Fruit fly (Drosophila melanogaster) whole organism, embryonic: ENCODE results near the gene CG42827.

Source experiments
- ATbp ChIP-seq: fragments of 200-800 bp; sonication (Bioruptor generic); optimal IDR thresholded peaks from 2 replicates; lab custom pipeline; 2017; ENCODE audit warnings: missing biosample characterization, mild to moderate bottlenecking, missing genetic modification characterization, missing genetic modification reagents
- Abd-B ChIP-seq: fragments of 200-800 bp; sonication (Bioruptor generic); optimal IDR thresholded peaks from 2 replicates; lab custom pipeline; 2018; ENCODE audit warnings: missing biosample characterization, mild to moderate bottlenecking, missing genetic modification characterization, moderate library complexity
- CG11247 ChIP-seq: fragments of 200-800 bp; sonication (Bioruptor generic); IDR thresholded peaks from 2 replicates; pipeline ENCODE4 v1.3.6; 2022; ENCODE audit warnings: missing biosample characterization, missing genetic modification characterization
- CG12942 ChIP-seq: fragments of 200-800 bp; sonication (Bioruptor generic); optimal IDR thresholded peaks from 3 replicates; lab custom pipeline; 2016; ENCODE audit warnings: missing biosample characterization, missing genetic modification characterization
- CG14014 ChIP-seq: fragments of 200-800 bp; sonication (Bioruptor generic); IDR thresholded peaks from 2 replicates; pipeline ENCODE4 v1.3.6; 2022; ENCODE audit warnings: missing biosample characterization, missing genetic modification characterization
- CG14965 ChIP-seq: fragments of 200-800 bp; sonication (Bioruptor generic); optimal IDR thresholded peaks from 2 replicates; lab custom pipeline; 2016; ENCODE audit warnings: missing biosample characterization, missing genetic modification characterization, borderline replicate concordance
- CG16863 ChIP-seq: fragments of 200-800 bp; sonication (Bioruptor generic); optimal IDR thresholded peaks from 3 replicates; lab custom pipeline; 2016; ENCODE audit warnings: missing biosample characterization, missing genetic modification characterization
- CG17612 ChIP-seq: fragments of 200-800 bp; sonication (Bioruptor generic); IDR thresholded peaks from 2 replicates; pipeline ENCODE4 v1.3.6; 2022; ENCODE audit warnings: missing biosample characterization, missing genetic modification characterization
- CG2889 ChIP-seq: fragments of 200-800 bp; sonication (Bioruptor generic); IDR thresholded peaks from 3 replicates; pipeline ENCODE4 v1.3.6; 2022; ENCODE audit warnings: missing biosample characterization, missing genetic modification characterization
- CG30020 ChIP-seq: fragments of 200-800 bp; optimal IDR thresholded peaks from 2 replicates; lab custom pipeline; 2019; ENCODE audit warnings: missing biosample characterization, mild to moderate bottlenecking, missing genetic modification characterization, moderate library complexity
- CG34224 ChIP-seq: fragments of 200-800 bp; sonication (Bioruptor generic); IDR thresholded peaks from 3 replicates; pipeline ENCODE4 v1.3.6; 2022; ENCODE audit warnings: missing biosample characterization, missing genetic modification characterization; ENCODE audit not compliant: partially characterized antibody
- CG34422 ChIP-seq: fragments of 200-800 bp; sonication (Bioruptor generic); IDR thresholded peaks from 3 replicates; pipeline ENCODE4 v1.3.6; 2022; ENCODE audit warnings: missing biosample characterization, missing genetic modification characterization
- CG3726 ChIP-seq: fragments of 200-800 bp; sonication (Bioruptor generic); IDR thresholded peaks from 3 replicates; pipeline ENCODE4, ENCODE4 v1.3.6; 2022; ENCODE audit warnings: missing biosample characterization, missing genetic modification characterization
- CG3838 ChIP-seq: fragments of 200-800 bp; sonication (Bioruptor generic); optimal IDR thresholded peaks from 3 replicates; lab custom pipeline; 2016; ENCODE audit warnings: missing biosample characterization, missing genetic modification characterization
- CG4404 ChIP-seq: fragments of 200-800 bp; sonication (Bioruptor generic); IDR thresholded peaks from 2 replicates; pipeline ENCODE4 v1.3.6; 2022; ENCODE audit warnings: missing biosample characterization, missing genetic modification characterization
- CG7372 ChIP-seq: fragments of 200-800 bp; sonication (Bioruptor generic); IDR thresholded peaks from 2 replicates; pipeline ENCODE4 v1.3.6; 2022; ENCODE audit warnings: missing biosample characterization, missing genetic modification characterization
- CG8089 ChIP-seq: fragments of 200-800 bp; sonication (Bioruptor generic); optimal IDR thresholded peaks from 3 replicates; lab custom pipeline; 2016; ENCODE audit warnings: missing biosample characterization, missing genetic modification characterization
- CoRest ChIP-seq: fragments of 200-800 bp; sonication (Bioruptor generic); optimal IDR thresholded peaks from 3 replicates; lab custom pipeline; 2018; ENCODE audit warnings: missing biosample characterization, mild to moderate bottlenecking, missing genetic modification characterization, moderate library complexity
- Eip74EF ChIP-seq, 2 experiments: fragments of 200-800 bp in 1 of 2; fragments of >200 bp in 1 of 2; sonication (Bioruptor generic) in 1 of 2; optimal IDR thresholded peaks; 2 replicates each; lab custom pipeline; 2017 to 2019; ENCODE audit warnings: missing biosample characterization in 2 of 2, missing genetic modification characterization in 2 of 2, mild to moderate bottlenecking in 1 of 2, moderate library complexity in 1 of 2
- Gug ChIP-seq: fragments of 200-800 bp; sonication (Bioruptor generic); IDR thresholded peaks from 4 replicates; pipeline ENCODE4 v1.3.6; 2022; ENCODE audit warnings: missing biosample characterization, missing genetic modification characterization
- HmgD ChIP-seq: fragments of 200-800 bp; sonication (Bioruptor generic); optimal IDR thresholded peaks from 3 replicates; lab custom pipeline; 2016; ENCODE audit warnings: missing biosample characterization, missing genetic modification characterization
- Mad ChIP-seq: fragments of 200-800 bp; sonication (Bioruptor generic); optimal IDR thresholded peaks from 2 replicates; lab custom pipeline; 2016; ENCODE audit warnings: missing biosample characterization, missing genetic modification characterization
- Myb ChIP-seq: fragments of 200-800 bp; sonication (Bioruptor generic); optimal IDR thresholded peaks from 2 replicates; lab custom pipeline; 2016; ENCODE audit warnings: missing biosample characterization, missing genetic modification characterization
- NfI ChIP-seq: fragments of 200-800 bp; sonication (Bioruptor generic); optimal IDR thresholded peaks from 3 replicates; lab custom pipeline; 2018; ENCODE audit warnings: missing biosample characterization, mild to moderate bottlenecking, missing genetic modification characterization, moderate library complexity
- Ssrp ChIP-seq: fragments of 200-800 bp; sonication (Bioruptor generic); optimal IDR thresholded peaks from 2 replicates; lab custom pipeline; 2018; ENCODE audit warnings: missing biosample characterization, mild to moderate bottlenecking, missing genetic modification characterization, moderate library complexity
- Tbp ChIP-seq: fragments of >200 bp; optimal IDR thresholded peaks from 2 replicates; lab custom pipeline; 2018; ENCODE audit warnings: missing biosample characterization, missing genetic modification characterization
- Vsx1 ChIP-seq: fragments of 200-800 bp; sonication (Bioruptor generic); optimal IDR thresholded peaks from 2 replicates; lab custom pipeline; 2017; ENCODE audit warnings: missing biosample characterization, mild to moderate bottlenecking, missing genetic modification characterization, missing genetic modification reagents
- ash1 ChIP-seq: fragments of 200-800 bp; sonication (Bioruptor generic); optimal IDR thresholded peaks from 2 replicates; lab custom pipeline; 2018; ENCODE audit warnings: missing biosample characterization, mild to moderate bottlenecking, missing genetic modification characterization
- ato ChIP-seq: fragments of 200-800 bp; sonication (Bioruptor generic); IDR thresholded peaks from 2 replicates; pipeline ENCODE4 v1.3.6; 2022; ENCODE audit warnings: missing biosample characterization, missing genetic modification characterization; ENCODE audit not compliant: partially characterized antibody
- cato ChIP-seq: fragments of 200-800 bp; sonication (Bioruptor generic); optimal IDR thresholded peaks from 2 replicates; lab custom pipeline; 2016; ENCODE audit warnings: missing biosample characterization, missing genetic modification characterization, borderline replicate concordance
- ci ChIP-seq: fragments of 200-800 bp; sonication (Bioruptor generic); IDR thresholded peaks from 3 replicates; pipeline ENCODE4 v1.3.6; 2022; ENCODE audit warnings: missing biosample characterization, missing genetic modification characterization
- croc ChIP-seq: fragments of 200-800 bp; sonication (Bioruptor generic); conservative IDR thresholded peaks from 3 replicates; pipeline ENCODE4 v1.3.6; 2022; ENCODE audit warnings: missing biosample characterization, missing genetic modification characterization
- gsb-n ChIP-seq: fragments of 200-800 bp; sonication (Bioruptor generic); optimal IDR thresholded peaks from 3 replicates; lab custom pipeline; 2018; ENCODE audit warnings: missing biosample characterization, mild to moderate bottlenecking, missing genetic modification characterization
- gt ChIP-seq: fragments of 200-800 bp; sonication (Bioruptor generic); IDR thresholded peaks from 2 replicates; pipeline ENCODE4 v1.3.6; 2022; ENCODE audit warnings: missing biosample characterization, missing genetic modification characterization
- jigr1 ChIP-seq: fragments of 200-800 bp; sonication (Bioruptor generic); IDR thresholded peaks from 3 replicates; pipeline ENCODE4 v1.3.6; 2022; ENCODE audit warnings: missing biosample characterization, missing genetic modification characterization
- lov ChIP-seq, 2 experiments: fragments of 200-800 bp in 1 of 2; fragments of >200 bp in 1 of 2; sonication (Bioruptor generic) in 1 of 2; IDR thresholded peaks in 1 of 2; optimal IDR thresholded peaks in 1 of 2; 2 replicates in 1 of 2; 3 replicates in 1 of 2; pipeline versions ENCODE4 v1.3.6 to Lab custom; 2017 to 2022; ENCODE audit warnings: missing biosample characterization in 1 of 2, missing genetic modification characterization in 1 of 2
- luna ChIP-seq: fragments of 200-800 bp; sonication (Bioruptor generic); optimal IDR thresholded peaks from 2 replicates; lab custom pipeline; 2016; ENCODE audit warnings: missing biosample characterization, missing genetic modification characterization
- mam ChIP-seq: fragments of 200-800 bp; sonication (Bioruptor generic); optimal IDR thresholded peaks from 3 replicates; lab custom pipeline; 2016; ENCODE audit warnings: missing biosample characterization, missing genetic modification characterization
- nau ChIP-seq: fragments of 200-800 bp; sonication (Bioruptor generic); optimal IDR thresholded peaks from 3 replicates; lab custom pipeline; 2017; ENCODE audit warnings: missing biosample characterization, mild to moderate bottlenecking, missing genetic modification characterization, missing genetic modification reagents
- pita ChIP-seq: fragments of 200-800 bp; sonication (Bioruptor generic); optimal IDR thresholded peaks from 2 replicates; lab custom pipeline; 2017; ENCODE audit warnings: missing biosample characterization, mild to moderate bottlenecking, missing genetic modification characterization
- pnt ChIP-seq: fragments of 200-800 bp; sonication (Bioruptor generic); optimal IDR thresholded peaks from 3 replicates; lab custom pipeline; 2016; ENCODE audit warnings: missing biosample characterization, missing genetic modification characterization
- pum ChIP-seq: fragments of 200-800 bp; sonication (Bioruptor generic); optimal IDR thresholded peaks from 2 replicates; lab custom pipeline; 2016; ENCODE audit warnings: missing biosample characterization, missing genetic modification characterization
- salm ChIP-seq: fragments of 200-800 bp; sonication (Bioruptor generic); optimal IDR thresholded peaks from 2 replicates; lab custom pipeline; 2018; ENCODE audit warnings: missing biosample characterization, mild to moderate bottlenecking, missing genetic modification characterization
- sd ChIP-seq: fragments of 200-800 bp; sonication (Bioruptor generic); optimal IDR thresholded peaks from 3 replicates; lab custom pipeline; 2018; ENCODE audit warnings: missing biosample characterization, mild to moderate bottlenecking, missing genetic modification characterization, moderate library complexity
- trem ChIP-seq: fragments of 200-800 bp; optimal IDR thresholded peaks from 3 replicates; lab custom pipeline; 2019; ENCODE audit warnings: missing biosample characterization, mild to moderate bottlenecking, missing genetic modification characterization, moderate library complexity
- trh ChIP-seq: fragments of 200-800 bp; sonication (Bioruptor generic); optimal IDR thresholded peaks from 2 replicates; lab custom pipeline; 2016; ENCODE audit warnings: missing biosample characterization, missing genetic modification characterization
- vfl ChIP-seq: fragments of 200-800 bp; sonication (Bioruptor generic); optimal IDR thresholded peaks from 2 replicates; lab custom pipeline; 2016; ENCODE audit warnings: missing biosample characterization, missing genetic modification characterization
- zfh2 ChIP-seq: fragments of 200-800 bp; sonication (Bioruptor generic); optimal IDR thresholded peaks from 2 replicates; lab custom pipeline; 2016; ENCODE audit warnings: missing biosample characterization, missing genetic modification characterization

The CG42827 gene

DNA sequence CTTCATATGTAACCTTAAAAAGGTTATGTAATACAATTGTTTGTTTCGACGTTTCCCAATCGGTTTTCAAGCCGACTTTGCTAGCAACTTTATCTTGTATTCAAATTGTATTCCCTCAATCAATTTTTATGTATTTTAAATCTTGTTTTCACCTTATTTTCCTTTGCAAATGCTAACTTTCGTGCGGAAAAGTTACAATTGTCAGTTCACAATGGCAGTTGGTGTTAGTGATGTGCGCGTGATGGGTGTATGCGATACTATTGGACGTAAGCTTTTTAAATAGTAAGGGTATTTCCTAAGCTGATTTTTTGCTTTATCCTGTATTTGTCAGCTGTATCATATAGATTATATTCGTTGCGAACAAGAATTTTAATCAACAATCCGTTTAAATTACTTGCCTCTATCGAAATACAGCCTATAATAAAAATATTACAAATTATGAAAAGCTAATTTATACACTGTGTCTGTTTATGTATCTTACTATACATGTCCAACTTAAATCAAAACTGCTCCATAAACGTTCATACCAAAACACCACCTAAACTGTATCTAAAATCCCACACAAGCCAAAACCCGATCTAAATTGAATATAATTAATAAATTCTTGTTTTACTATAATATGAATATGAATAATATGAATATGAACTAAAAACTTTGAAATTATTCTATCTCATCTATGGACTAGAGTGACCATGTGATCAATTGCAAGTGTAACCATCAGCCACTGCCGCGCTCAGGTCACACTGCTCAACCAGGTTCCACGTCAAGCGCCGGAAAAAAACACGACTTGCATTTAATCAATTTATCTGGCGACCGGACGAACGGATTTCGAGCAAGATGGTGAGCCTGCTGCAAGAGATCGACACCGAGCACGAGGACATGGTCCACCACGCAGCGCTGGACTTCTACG, 16.6 kb upstream of the CG42827 start, which contains the start of the genes ATPsynCF6 and Sec13 (continued):
- peak; percentile 38 for TF ChIP-seq Ssrp (tag; lab: Kevin White, UChicago)
- TF ChIP-seq CG3838 (GFP tag; lab: Kevin White, UChicago), result no peak
- peak; percentile 60 for TF ChIP-seq ci (GFP tag; lab: Robert Waterston, UW)
- peak; percentile 62 for TF ChIP-seq Abd-B
- peak; percentile 65 for TF ChIP-seq CG11247
- TF ChIP-seq CG34224 (GFP tag; lab: Robert Waterston, UW), result peak; percentile 82
- peak; percentile 7 for TF ChIP-seq CG12942 (GFP tag; lab: Kevin White, UChicago)
- 0 out of 3 replicates have a peak, but pooled peaks have one; percentile 9 for TF ChIP-seq CG2889 (GFP tag; lab: Robert Waterston, UW)
- TF ChIP-seq luna (GFP tag; lab: Kevin White, UChicago), result no peak
- TF ChIP-seq sd (tag; lab: Kevin White, UChicago), result no peak
- TF ChIP-seq CG14965 (GFP tag; lab: Kevin White, UChicago), result no peak
- no peak for TF ChIP-seq Eip74EF (GFP tag; optimal IDR thresholded peaks at IDR 0.05; lab: Kevin White, UChicago)
- TF ChIP-seq gsb-n, result peak; percentile 19
- TF ChIP-seq ash1 (GFP tag; lab: Kevin White, UChicago), result no peak
- no peak for TF ChIP-seq gt
- no peak for TF ChIP-seq CG16863 (GFP tag; lab: Kevin White, UChicago)
- TF ChIP-seq vfl (GFP tag; lab: Kevin White, UChicago), result no peak
- peak; percentile 18 for TF ChIP-seq HmgD (GFP tag; lab: Kevin White, UChicago)
- TF ChIP-seq CG34422 (GFP tag; lab: Robert Waterston, UW), result peak; percentile 11; the same call in 1 of the 3 replicates
- no peak for TF ChIP-seq lov (optimal IDR thresholded peaks at IDR 0.05; lab: Kevin White, UChicago)
- 0 out of 3 replicates have a peak, but pooled peaks have one; percentile 9 for TF ChIP-seq lov (GFP tag; IDR thresholded peaks at IDR 0.05; lab: Robert Waterston, UW)
- peak; percentile 40 for TF ChIP-seq CG30020 (tag; lab: Kevin White, UChicago)
- peak; percentile 9 for TF ChIP-seq cato (GFP tag; lab: Kevin White, UChicago)
- peak; percentile 13 for TF ChIP-seq Myb (GFP tag; lab: Kevin White, UChicago)
- no peak for TF ChIP-seq CG8089
- peak; percentile 39 for TF ChIP-seq mam (GFP tag; lab: Kevin White, UChicago)
- peak; percentile 1 for TF ChIP-seq pum (GFP tag; lab: Kevin White, UChicago)
- no peak for TF ChIP-seq Mad (GFP tag; lab: Kevin White, UChicago)
- 0 out of 2 replicates have a peak, but pooled peaks have one; percentile 35 for TF ChIP-seq CG7372 (GFP tag; lab: Robert Waterston, UW)
- TF ChIP-seq CG4404 (GFP tag; lab: Robert Waterston, UW), result 0 out of 2 replicates have a peak, but pooled peaks have one; percentile 11
- TF ChIP-seq nau (GFP tag; lab: Kevin White, UChicago), result no peak
- TF ChIP-seq ato (GFP tag; lab: Robert Waterston, UW), result peak; percentile 94
- no peak for TF ChIP-seq jigr1 (GFP tag; lab: Robert Waterston, UW)
- TF ChIP-seq CG3726 (GFP tag; lab: Robert Waterston, UW), result peak; percentile 51; the same call in 1 of the 3 replicates
- TF ChIP-seq pita (GFP tag; lab: Kevin White, UChicago), result no peak
- peak; percentile 38; the same call in 2 of the 3 replicates for TF ChIP-seq croc
- no peak for TF ChIP-seq pnt (GFP tag; lab: Kevin White, UChicago)
- no peak for TF ChIP-seq ATbp (GFP tag; lab: Kevin White, UChicago)
- peak; percentile 18 for TF ChIP-seq NfI (GFP tag; lab: Kevin White, UChicago)
- TF ChIP-seq Gug (GFP tag; lab: Robert Waterston, UW), result peak; percentile 37; the same call in 1 of the 4 replicates
- no peak for TF ChIP-seq Tbp (GFP tag; lab: Kevin White, UChicago)
- peak; percentile 56 for TF ChIP-seq CoRest
- TF ChIP-seq zfh2 (GFP tag; lab: Kevin White, UChicago), result peak; percentile 31
- TF ChIP-seq trh (GFP tag; lab: Kevin White, UChicago), result no peak
- no peak for TF ChIP-seq salm (tag; lab: Kevin White, UChicago)
- TF ChIP-seq Vsx1 (GFP tag; lab: Kevin White, UChicago), result no peak
- TF ChIP-seq CG14014 (GFP tag; lab: Robert Waterston, UW), result peak; percentile 62
- TF ChIP-seq trem (tag; lab: Kevin White, UChicago), result peak; percentile 43
- no peak for TF ChIP-seq CG17612 (GFP tag; lab: Robert Waterston, UW)
